Fruit fly (Drosophila melanogaster) whole organism, prepupa: ENCODE measurements around the gene RpS3A.

Source experiments
- Blimp-1 ChIP-seq: fragments of 200-800 bp; sonication (Bioruptor generic); optimal IDR thresholded peaks from 3 replicates; lab custom pipeline; 2017; ENCODE audit warnings: missing biosample characterization, missing genetic modification characterization, mild to moderate bottlenecking, moderate library complexity, missing genetic modification reagents
- CG10631 ChIP-seq: fragments of 200-800 bp; sonication (Bioruptor generic); optimal IDR thresholded peaks from 2 replicates; lab custom pipeline; 2016; ENCODE audit warnings: missing biosample characterization, missing genetic modification characterization
- CG10669 ChIP-seq: fragments of 200-800 bp; sonication (Bioruptor generic); optimal IDR thresholded peaks from 3 replicates; lab custom pipeline; 2018; ENCODE audit warnings: missing biosample characterization, mild to moderate bottlenecking, missing genetic modification characterization, moderate library complexity
- CG11294 ChIP-seq: fragments of 200-800 bp; sonication (Bioruptor generic); IDR thresholded peaks from 2 replicates; pipeline ENCODE4 v1.3.6; 2022; ENCODE audit warnings: missing biosample characterization, missing genetic modification characterization
- CG11762 ChIP-seq: fragments of 200-800 bp; sonication (Bioruptor generic); optimal IDR thresholded peaks from 3 replicates; lab custom pipeline; 2016; ENCODE audit warnings: missing biosample characterization, missing genetic modification characterization; ENCODE audit not compliant: insufficient read depth
- CG11902 ChIP-seq: fragments of 200-800 bp; sonication (Bioruptor generic); optimal IDR thresholded peaks from 3 replicates; lab custom pipeline; 2016; ENCODE audit warnings: missing biosample characterization, missing genetic modification characterization
- CG15336 ChIP-seq: fragments of 200-800 bp; sonication (Bioruptor generic); IDR thresholded peaks from 2 replicates; pipeline ENCODE4 v1.3.6; 2022; ENCODE audit warnings: missing biosample characterization, missing genetic modification characterization
- CG1621 ChIP-seq: fragments of 200-800 bp; sonication (Bioruptor generic); optimal IDR thresholded peaks from 3 replicates; lab custom pipeline; 2018; ENCODE audit warnings: missing biosample characterization, mild to moderate bottlenecking, missing genetic modification characterization
- CG3032 ChIP-seq: fragments of 200-800 bp; optimal IDR thresholded peaks from 2 replicates; lab custom pipeline; 2019; ENCODE audit warnings: missing biosample characterization, mild to moderate bottlenecking, missing genetic modification characterization, moderate library complexity
- CG31627 ChIP-seq: fragments of 200-800 bp; sonication (Bioruptor generic); optimal IDR thresholded peaks from 3 replicates; lab custom pipeline; 2016; ENCODE audit warnings: missing biosample characterization, missing genetic modification characterization
- CG32006 ChIP-seq: fragments of 200-800 bp; sonication (Bioruptor generic); optimal IDR thresholded peaks from 3 replicates; lab custom pipeline; 2017; ENCODE audit warnings: missing biosample characterization, mild to moderate bottlenecking, missing genetic modification characterization
- CG34406 ChIP-seq: fragments of 200-800 bp; sonication (Bioruptor generic); optimal IDR thresholded peaks from 3 replicates; lab custom pipeline; 2016; ENCODE audit warnings: missing biosample characterization, missing genetic modification characterization
- CG3919 ChIP-seq: fragments of 200-800 bp; sonication (Bioruptor generic); optimal IDR thresholded peaks from 3 replicates; lab custom pipeline; 2016; ENCODE audit warnings: missing biosample characterization, missing genetic modification characterization
- CG4318 ChIP-seq: fragments of 200-800 bp; sonication (Bioruptor generic); optimal IDR thresholded peaks from 3 replicates; lab custom pipeline; 2017; ENCODE audit warnings: missing biosample characterization, mild to moderate bottlenecking, missing genetic modification characterization
- CG6163 ChIP-seq: fragments of 200-800 bp; sonication (Bioruptor generic); IDR thresholded peaks from 3 replicates; pipeline ENCODE4 v1.3.6; 2022; ENCODE audit warnings: missing biosample characterization, missing genetic modification characterization
- CG6276 ChIP-seq: fragments of 200-800 bp; sonication (Bioruptor generic); optimal IDR thresholded peaks from 2 replicates; lab custom pipeline; 2017; ENCODE audit warnings: missing biosample characterization, mild to moderate bottlenecking, missing genetic modification characterization
- CG6792 ChIP-seq: fragments of 200-800 bp; sonication (Bioruptor generic); optimal IDR thresholded peaks from 3 replicates; lab custom pipeline; 2016; ENCODE audit warnings: missing biosample characterization, missing genetic modification characterization
- CG6808 ChIP-seq: fragments of 200-800 bp; sonication (Bioruptor generic); optimal IDR thresholded peaks from 3 replicates; lab custom pipeline; 2017; ENCODE audit warnings: missing biosample characterization, missing genetic modification characterization, mild to moderate bottlenecking, moderate library complexity, missing genetic modification reagents
- CG6854 ChIP-seq: fragments of 200-800 bp; sonication (Bioruptor generic); optimal IDR thresholded peaks from 2 replicates; lab custom pipeline; 2017; ENCODE audit warnings: missing biosample characterization, mild to moderate bottlenecking, missing genetic modification characterization
- CG7368 ChIP-seq: fragments of 200-800 bp; sonication (Bioruptor generic); optimal IDR thresholded peaks from 3 replicates; lab custom pipeline; 2016; ENCODE audit warnings: missing biosample characterization, missing genetic modification characterization
- CG8119 ChIP-seq: fragments of 200-800 bp; sonication (Bioruptor generic); IDR thresholded peaks from 3 replicates; pipeline ENCODE4 v1.3.6; 2022; ENCODE audit warnings: missing biosample characterization, missing genetic modification characterization
- CG8319 ChIP-seq: fragments of 200-800 bp; sonication (Bioruptor generic); optimal IDR thresholded peaks from 3 replicates; lab custom pipeline; 2016; ENCODE audit warnings: missing biosample characterization, missing genetic modification characterization
- CG8632 ChIP-seq: fragments of 200-800 bp; sonication (Bioruptor generic); optimal IDR thresholded peaks from 3 replicates; lab custom pipeline; 2016; ENCODE audit warnings: missing biosample characterization, missing genetic modification characterization
- CG9139 ChIP-seq: fragments of 200-800 bp; sonication (Bioruptor generic); optimal IDR thresholded peaks from 3 replicates; lab custom pipeline; 2017; ENCODE audit warnings: missing biosample characterization, mild to moderate bottlenecking, missing genetic modification characterization
- Eip78C ChIP-seq: fragments of 200-800 bp; sonication (Bioruptor generic); peaks from one replicate; lab custom pipeline; 2016; ENCODE audit warnings: missing biosample characterization, missing genetic modification characterization
- Eip93F ChIP-seq: fragments of 200-800 bp; sonication (Bioruptor generic); optimal IDR thresholded peaks from 2 replicates; lab custom pipeline; 2016; ENCODE audit warnings: missing biosample characterization, mild to moderate bottlenecking, missing genetic modification characterization
- Ets21C ChIP-seq: fragments of 200-800 bp; sonication (Bioruptor generic); optimal IDR thresholded peaks from 3 replicates; lab custom pipeline; 2016; ENCODE audit warnings: missing biosample characterization, missing genetic modification characterization
- Ets96B ChIP-seq: fragments of 200-800 bp; optimal IDR thresholded peaks from 2 replicates; lab custom pipeline; 2019; ENCODE audit warnings: missing biosample characterization, mild to moderate bottlenecking, missing genetic modification characterization, moderate library complexity
- Gug ChIP-seq: fragments of 200-800 bp; sonication (Bioruptor generic); IDR thresholded peaks from 2 replicates; pipeline ENCODE4 v1.3.6; 2022; ENCODE audit warnings: missing biosample characterization, missing genetic modification characterization
- Hr38 ChIP-seq: sonication (Bioruptor generic); optimal IDR thresholded peaks from 2 replicates; lab custom pipeline; 2016; ENCODE audit warnings: missing biosample characterization, missing genetic modification characterization
- Hr39 ChIP-seq: fragments of 200-800 bp; sonication (Bioruptor generic); optimal IDR thresholded peaks from 2 replicates; lab custom pipeline; 2016; ENCODE audit warnings: missing biosample characterization, missing genetic modification characterization
- Met ChIP-seq: fragments of 200-800 bp; sonication (Bioruptor generic); optimal IDR thresholded peaks from 3 replicates; lab custom pipeline; 2016; ENCODE audit warnings: missing biosample characterization, missing genetic modification characterization
- Smox ChIP-seq: fragments of 200-800 bp; sonication (Bioruptor generic); optimal IDR thresholded peaks from 3 replicates; lab custom pipeline; 2016; ENCODE audit warnings: missing biosample characterization, missing genetic modification characterization
- Sox102F ChIP-seq: fragments of 200-800 bp; sonication (Bioruptor generic); optimal IDR thresholded peaks from 2 replicates; lab custom pipeline; 2016; ENCODE audit warnings: missing biosample characterization, mild to moderate bottlenecking, missing genetic modification characterization
- Sox14 ChIP-seq: fragments of 200-800 bp; sonication (Bioruptor generic); optimal IDR thresholded peaks from 3 replicates; lab custom pipeline; 2016; ENCODE audit warnings: missing biosample characterization, missing genetic modification characterization
- achi ChIP-seq: fragments of 200-800 bp; sonication (Bioruptor generic); optimal IDR thresholded peaks from 3 replicates; lab custom pipeline; 2016; ENCODE audit warnings: missing biosample characterization, missing genetic modification characterization
- acj6 ChIP-seq: fragments of 200-800 bp; sonication (Bioruptor generic); optimal IDR thresholded peaks from 3 replicates; lab custom pipeline; 2016; ENCODE audit warnings: missing biosample characterization, missing genetic modification characterization
- dac ChIP-seq: fragments of 200-800 bp; sonication (Bioruptor generic); optimal IDR thresholded peaks from 2 replicates; lab custom pipeline; 2017; ENCODE audit warnings: missing biosample characterization, mild to moderate bottlenecking, missing genetic modification characterization
- dsx ChIP-seq: fragments of 200-800 bp; optimal IDR thresholded peaks from 3 replicates; lab custom pipeline; 2019; ENCODE audit warnings: missing biosample characterization, mild to moderate bottlenecking, missing genetic modification characterization, moderate library complexity; ENCODE audit not compliant: poor library complexity, severe bottlenecking
- fd59A ChIP-seq: fragments of 200-800 bp; sonication (Bioruptor generic); optimal IDR thresholded peaks from 2 replicates; lab custom pipeline; 2017; ENCODE audit warnings: missing biosample characterization, mild to moderate bottlenecking, missing genetic modification characterization, missing genetic modification reagents
- fd85E ChIP-seq: fragments of 200-800 bp; sonication (Bioruptor generic); optimal IDR thresholded peaks from 3 replicates; lab custom pipeline; 2016; ENCODE audit warnings: missing biosample characterization, missing genetic modification characterization
- fkh ChIP-seq: fragments of 200-800 bp; sonication (Bioruptor generic); optimal IDR thresholded peaks from 3 replicates; lab custom pipeline; 2017; ENCODE audit warnings: missing biosample characterization, mild to moderate bottlenecking, missing genetic modification characterization, moderate library complexity
- lz ChIP-seq: fragments of 200-800 bp; sonication (Bioruptor generic); optimal IDR thresholded peaks from 3 replicates; lab custom pipeline; 2016; ENCODE audit warnings: missing biosample characterization, missing genetic modification characterization
- net ChIP-seq: fragments of 200-800 bp; sonication (Bioruptor generic); optimal IDR thresholded peaks from 3 replicates; lab custom pipeline; 2016; ENCODE audit warnings: missing biosample characterization, missing genetic modification characterization
- pdm3 ChIP-seq: fragments of 200-800 bp; sonication (Bioruptor generic); optimal IDR thresholded peaks from 3 replicates; lab custom pipeline; 2016; ENCODE audit warnings: missing biosample characterization, missing genetic modification characterization
- salr ChIP-seq, 2 experiments: fragments of 200-800 bp; sonication (Bioruptor generic); optimal IDR thresholded peaks; 3 replicates each; lab custom pipeline; 2016 to 2018; ENCODE audit warnings: missing biosample characterization in 2 of 2, missing genetic modification characterization in 2 of 2, mild to moderate bottlenecking in 1 of 2
- spab ChIP-seq: fragments of 200-800 bp; sonication (Bioruptor generic); optimal IDR thresholded peaks from 2 replicates; lab custom pipeline; 2017; ENCODE audit warnings: missing biosample characterization, mild to moderate bottlenecking, missing genetic modification characterization, missing genetic modification reagents
- ss ChIP-seq, 2 experiments: fragments of 200-800 bp; sonication (Bioruptor generic); optimal IDR thresholded peaks; 2 replicates in 1 of 2; 3 replicates in 1 of 2; lab custom pipeline; 2017 to 2018; ENCODE audit warnings: mild to moderate bottlenecking in 2 of 2, missing biosample characterization in 2 of 2, missing genetic modification characterization in 2 of 2, moderate library complexity in 1 of 2
- svp ChIP-seq: fragments of 200-800 bp; sonication (Bioruptor generic); peaks from one replicate; lab custom pipeline; 2016; ENCODE audit warnings: missing biosample characterization, missing genetic modification characterization
- topi ChIP-seq: fragments of 200-800 bp; sonication (Bioruptor generic); optimal IDR thresholded peaks from 3 replicates; lab custom pipeline; 2016; ENCODE audit warnings: missing biosample characterization, missing genetic modification characterization
- vri ChIP-seq: fragments of 200-800 bp; sonication (Bioruptor generic); optimal IDR thresholded peaks from 3 replicates; lab custom pipeline; 2016; ENCODE audit warnings: missing biosample characterization, mild to moderate bottlenecking, missing genetic modification characterization

The RpS3A gene

DNA sequence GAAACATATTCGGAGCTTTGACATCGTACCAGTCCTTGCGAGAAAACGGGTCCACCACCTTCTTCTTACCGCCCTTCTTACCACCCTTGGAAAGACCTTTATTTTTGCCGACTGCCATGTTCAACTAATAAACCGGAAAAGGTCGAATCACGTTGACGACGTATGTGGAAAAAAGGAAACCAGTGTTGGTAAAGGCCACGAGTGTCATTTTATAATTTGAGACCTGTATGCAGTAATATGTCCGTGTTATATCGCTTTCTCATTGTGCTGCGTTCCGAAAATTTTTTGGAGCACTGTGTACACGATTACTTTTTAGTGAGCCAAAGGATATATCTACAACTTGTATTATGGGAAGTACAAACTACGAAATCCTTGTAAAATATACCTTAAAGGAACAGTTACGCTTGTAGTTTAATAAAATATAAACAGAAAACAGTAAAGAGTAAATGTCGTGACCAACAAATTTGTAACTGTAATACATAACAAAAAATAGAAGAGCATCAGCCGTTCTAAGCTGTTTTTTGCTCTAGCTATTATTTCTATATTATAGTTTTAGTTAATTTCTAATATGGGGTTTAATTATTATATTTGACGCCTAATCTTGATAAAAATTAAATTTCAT lies at the start of gene RpS3A:
TSS of gene RpS3A (minus strand) at position 145 of the 622 bp plus-strand sequence.
- TF ChIP-seq CG32006 (GFP tag; lab: Kevin White, UChicago): no peak
- TF ChIP-seq achi: peak; percentile 96
- peak; percentile 76 for TF ChIP-seq Met
- peak; percentile 17 for TF ChIP-seq CG6792 (GFP tag; lab: Kevin White, UChicago)
- no peak for TF ChIP-seq CG11294
- TF ChIP-seq topi (GFP tag; lab: Kevin White, UChicago): peak; percentile 71
- peak; percentile 34 for TF ChIP-seq Sox14 (GFP tag; lab: Kevin White, UChicago)
- TF ChIP-seq CG11762 (GFP tag; lab: Kevin White, UChicago): peak; percentile 32
- no peak for TF ChIP-seq Hr38 (GFP tag; lab: Kevin White, UChicago)
- peak; percentile 41 for TF ChIP-seq CG10631 (GFP tag; lab: Kevin White, UChicago)
- TF ChIP-seq CG6808 (GFP tag; lab: Kevin White, UChicago): peak; percentile 45
- TF ChIP-seq CG34406 (GFP tag; lab: Kevin White, UChicago): peak; percentile 65
- peak; percentile 64 for TF ChIP-seq Ets21C (GFP tag; lab: Kevin White, UChicago)
- peak; percentile 61 for TF ChIP-seq dac (GFP tag; lab: Kevin White, UChicago)
- no peak for TF ChIP-seq spab (GFP tag; lab: Kevin White, UChicago)
- peak; percentile 69 for TF ChIP-seq fd85E (GFP tag; lab: Kevin White, UChicago)
- TF ChIP-seq CG6163 (GFP tag; lab: Robert Waterston, UW): no peak
- TF ChIP-seq Ets96B (tag; lab: Kevin White, UChicago): peak; percentile 35
- TF ChIP-seq salr (GFP tag; optimal IDR thresholded peaks at IDR 0.05; lab: Kevin White, UChicago): peak in 1 of 2 experiments; percentile 42
- TF ChIP-seq ss (GFP tag; optimal IDR thresholded peaks at IDR 0.05; lab: Kevin White, UChicago): peak; percentile 69 to 85
- TF ChIP-seq CG6854 (GFP tag; lab: Kevin White, UChicago): peak; percentile 93
- no peak for TF ChIP-seq fd59A (GFP tag; lab: Kevin White, UChicago)
- peak; percentile 57 for TF ChIP-seq Smox (GFP tag; lab: Kevin White, UChicago)
- peak; percentile 41 for TF ChIP-seq fkh (GFP tag; lab: Kevin White, UChicago)
- TF ChIP-seq CG1621 (tag; lab: Kevin White, UChicago): peak; percentile 70
- peak; percentile 64 for TF ChIP-seq acj6
- TF ChIP-seq svp (GFP tag; lab: Kevin White, UChicago): peak; percentile 86
- peak; percentile 79 for TF ChIP-seq lz
- peak; percentile 41 for TF ChIP-seq Blimp-1 (GFP tag; lab: Kevin White, UChicago)
- TF ChIP-seq CG3032 (tag; lab: Kevin White, UChicago): peak; percentile 58
- TF ChIP-seq CG9139: peak; percentile 75
- peak; percentile 74 for TF ChIP-seq Hr39 (GFP tag; lab: Kevin White, UChicago)
- TF ChIP-seq Eip78C (GFP tag; lab: Kevin White, UChicago): peak; percentile 93
- peak; percentile 3 for TF ChIP-seq CG4318 (GFP tag; lab: Kevin White, UChicago)
- TF ChIP-seq CG7368 (GFP tag; lab: Kevin White, UChicago): peak; percentile 59
- TF ChIP-seq vri (GFP tag; lab: Kevin White, UChicago): peak; percentile 73
- TF ChIP-seq CG8632: peak; percentile 54
- no peak for TF ChIP-seq CG8119 (GFP tag; lab: Robert Waterston, UW)
- no peak for TF ChIP-seq Eip93F (GFP tag; lab: Kevin White, UChicago)
- peak; percentile 43 for TF ChIP-seq dsx (GFP tag; lab: Kevin White, UChicago)
- TF ChIP-seq CG10669 (GFP tag; lab: Kevin White, UChicago): peak; percentile 63
- TF ChIP-seq net (GFP tag; lab: Kevin White, UChicago): peak; percentile 80
- peak; percentile 78 for TF ChIP-seq CG31627 (GFP tag; lab: Kevin White, UChicago)
- TF ChIP-seq CG3919 (GFP tag; lab: Kevin White, UChicago): peak; percentile 83
- TF ChIP-seq CG8319 (GFP tag; lab: Kevin White, UChicago): peak; percentile 65
- peak; percentile 34; the same call in 1 of the 2 replicates for TF ChIP-seq CG15336 (GFP tag; lab: Robert Waterston, UW)
- TF ChIP-seq pdm3 (GFP tag; lab: Kevin White, UChicago): peak; percentile 70
- peak; percentile 13 for TF ChIP-seq CG6276 (GFP tag; lab: Kevin White, UChicago)
- TF ChIP-seq Gug (GFP tag; lab: Robert Waterston, UW): no peak
- peak; percentile 80 for TF ChIP-seq Sox102F (GFP tag; lab: Kevin White, UChicago)
- TF ChIP-seq CG11902: peak; percentile 51
